Fruit fly (Drosophila melanogaster) S2 (cell line): ENCODE results near the gene Pex5.

ENCODE experiments used
- CG8478 ChIP-seq: fragments of >200 bp; optimal IDR thresholded peaks from 2 replicates; lab custom pipeline; 2018
- CTCF ChIP-seq, 2 experiments: fragments of >200 bp; optimal IDR thresholded peaks; 2 replicates each; lab custom pipeline; 2018

Gene Pex5

DNA sequence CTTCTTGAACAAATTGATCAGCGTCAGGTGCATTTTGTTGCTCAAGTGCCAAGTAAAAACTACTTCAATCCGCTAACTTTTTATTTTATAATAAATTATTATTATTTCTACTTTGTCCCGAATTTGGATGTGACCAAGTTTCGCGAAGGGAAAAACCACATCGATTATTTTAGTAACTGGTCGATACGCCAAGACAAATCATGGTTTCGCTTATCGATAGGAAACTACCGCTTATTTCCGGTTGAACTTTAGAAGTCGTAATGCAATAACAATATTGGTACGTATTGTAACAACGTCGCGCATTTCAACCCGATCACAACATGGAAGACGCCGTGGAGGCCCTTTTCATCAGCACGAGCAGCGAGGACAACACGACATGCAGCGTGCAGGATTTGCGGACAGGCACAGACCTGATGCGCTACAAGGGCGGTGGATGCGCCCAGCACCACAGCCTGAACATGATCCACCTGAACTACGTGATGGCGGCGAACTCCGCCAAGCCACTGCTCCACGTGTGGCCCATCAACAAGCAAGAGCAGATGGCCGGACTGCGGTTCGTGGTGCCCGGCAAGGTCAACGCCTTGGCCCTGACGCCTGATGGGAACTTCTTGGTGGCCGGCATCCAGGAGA, 8.4 kb upstream of the Pex5 start, which contains the start of the genes CG14817 and CG14805:
Gene CG14817 (minus strand): TSS at position 164 of the 630 bp plus-strand sequence.
Gene CG14805 (plus strand): TSS at position 211 of the 630 bp plus-strand sequence.
- TF ChIP-seq CTCF (optimal IDR thresholded peaks at IDR 0.05; lab: Kevin White, UChicago) (no peak), CG8478 (no peak)

DNA sequence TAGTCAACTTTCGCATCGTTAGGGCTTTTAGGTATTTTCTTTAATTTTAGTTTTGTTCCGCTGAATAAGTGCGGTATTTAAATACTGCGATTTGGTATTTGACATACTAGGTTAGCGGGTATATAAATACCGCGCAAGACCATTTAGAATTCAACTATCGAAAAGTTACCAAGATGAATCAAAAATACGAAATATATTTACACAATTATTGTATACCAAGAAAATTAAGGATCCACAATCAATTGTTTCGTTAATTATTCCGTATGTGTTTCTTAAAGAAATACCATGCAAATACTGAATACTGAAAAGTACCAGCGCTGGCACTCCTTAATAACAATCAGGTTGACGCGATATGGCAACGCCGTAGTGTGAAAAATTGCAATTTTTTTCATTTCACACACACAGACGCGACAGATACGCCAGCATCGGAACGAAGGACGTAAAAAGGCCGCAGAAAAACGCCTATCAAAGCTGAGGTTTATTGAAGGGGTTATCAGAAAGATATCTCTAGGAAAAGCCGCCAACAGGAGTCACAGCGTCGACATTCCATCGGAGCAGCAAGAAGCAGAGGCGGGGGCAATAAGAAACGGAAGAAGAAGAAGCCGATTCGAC, 4.8 kb upstream of the Pex5 start, which contains the start of the genes Pgam5 and Vps26:
Gene Pgam5 (minus strand): TSS at position 51 of the 612 bp plus-strand sequence.
Gene Vps26 (plus strand): TSS at position 339 of the 612 bp plus-strand sequence.
- TF ChIP-seq CG8478: no peak
- no peak for TF ChIP-seq CTCF (optimal IDR thresholded peaks at IDR 0.05; lab: Kevin White, UChicago)

DNA sequence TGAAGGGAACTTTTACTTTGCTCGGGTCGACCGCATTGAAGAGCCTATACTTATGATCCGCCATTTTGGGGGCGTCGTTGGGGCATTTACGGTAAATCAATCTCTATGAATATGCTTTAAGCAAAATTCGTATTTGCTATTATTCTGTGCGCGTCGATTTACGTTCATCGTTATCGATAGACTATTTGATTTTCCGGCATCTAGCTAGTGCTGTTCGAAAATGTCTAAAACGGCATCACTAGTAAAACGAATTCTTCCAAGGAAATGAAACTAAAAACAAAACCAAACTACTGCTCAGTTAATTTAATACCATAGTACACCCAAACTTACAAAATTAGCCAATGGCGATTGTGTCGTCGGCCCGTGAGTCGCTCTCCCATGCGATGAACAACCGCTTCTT, 3.2 kb downstream of the Pex5 start, which contains the start of the genes Gcna and MED18:
Gene Gcna (minus strand): TSS at position 163 of the 400 bp plus-strand sequence.
Gene MED18 (plus strand): TSS at position 237 of the 400 bp plus-strand sequence.
- no peak for TF ChIP-seq CTCF (optimal IDR thresholded peaks at IDR 0.05; lab: Kevin White, UChicago)
- no peak for TF ChIP-seq CG8478

DNA sequence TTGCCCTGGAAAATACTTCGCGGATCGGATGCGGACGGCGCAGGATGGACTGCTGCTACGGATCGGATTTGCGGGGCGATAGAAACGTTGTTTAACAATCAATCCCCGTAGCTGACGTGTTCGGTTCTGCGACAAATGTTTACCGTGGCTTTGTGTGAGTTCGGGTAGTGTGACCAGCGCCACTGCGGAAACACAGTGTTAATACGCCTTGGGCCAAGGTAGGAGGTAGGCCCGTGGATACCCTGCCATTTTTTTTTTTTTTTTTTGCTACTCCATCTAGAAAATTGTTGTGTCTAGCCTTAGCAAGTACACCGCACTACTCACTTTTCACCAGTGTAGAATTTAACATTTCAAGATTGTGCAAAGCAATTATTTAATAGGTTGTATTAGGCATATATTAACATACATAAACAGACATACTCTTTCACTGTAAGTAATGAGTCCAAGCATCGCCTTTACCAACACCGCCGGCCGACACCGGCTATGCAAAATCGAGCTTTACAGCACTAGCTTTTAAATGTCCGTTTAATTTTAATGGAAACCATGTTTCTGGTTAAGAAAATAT, 7.2 kb downstream of the Pex5 start, which contains the start of gene deltaCOP:
Gene deltaCOP (minus strand): TSS at position 171 of the 565 bp plus-strand sequence.
- TF ChIP-seq CTCF (optimal IDR thresholded peaks at IDR 0.05; lab: Kevin White, UChicago): no peak
- TF ChIP-seq CG8478: no peak

DNA sequence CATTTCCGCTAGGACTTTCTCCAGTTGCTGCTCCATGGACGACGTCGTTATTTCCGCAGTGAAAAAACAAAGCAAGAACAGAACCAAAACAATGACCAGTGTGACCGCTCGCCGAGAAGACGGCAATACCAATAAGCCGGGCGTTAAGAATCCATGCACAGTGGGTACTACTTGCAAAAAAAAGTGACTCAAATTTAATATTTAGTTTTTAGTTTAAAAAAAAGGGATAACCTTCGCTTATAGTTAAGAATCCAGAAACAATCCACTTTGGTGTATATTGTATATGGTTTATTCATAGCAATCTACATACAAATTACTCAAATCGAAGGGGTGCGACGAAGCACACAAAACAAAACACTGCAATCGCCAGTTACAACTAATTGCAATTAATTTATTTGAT, 10.0 kb downstream of the Pex5 start, which contains the start of gene Lamtor5:
Gene Lamtor5 (minus strand): TSS at position 105 of the 400 bp plus-strand sequence.
- no peak for TF ChIP-seq CTCF (optimal IDR thresholded peaks at IDR 0.05; lab: Kevin White, UChicago)
- no peak for TF ChIP-seq CG8478

DNA sequence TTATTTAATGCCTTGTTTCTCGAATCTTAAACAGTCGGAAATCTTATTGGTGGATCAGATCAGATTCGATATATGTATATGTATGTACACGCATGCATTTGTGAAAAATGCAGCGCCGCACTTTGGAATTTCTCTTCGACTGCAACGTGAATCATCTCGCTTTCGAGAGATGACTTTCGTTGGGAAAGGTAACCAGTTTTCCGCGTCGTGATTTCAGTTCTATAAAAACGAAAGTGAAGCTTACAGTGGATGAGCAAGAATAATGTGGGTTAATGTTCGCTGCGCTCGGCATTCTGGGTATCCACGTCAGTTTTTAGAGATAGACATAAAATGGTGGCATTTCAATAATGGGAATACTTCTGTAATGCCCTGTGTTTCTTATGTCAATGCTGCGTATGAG, 12.3 kb downstream of the Pex5 start:
- TF ChIP-seq CG8478 (no peak), CTCF (optimal IDR thresholded peaks at IDR 0.05; lab: Kevin White, UChicago) (no peak)

DNA sequence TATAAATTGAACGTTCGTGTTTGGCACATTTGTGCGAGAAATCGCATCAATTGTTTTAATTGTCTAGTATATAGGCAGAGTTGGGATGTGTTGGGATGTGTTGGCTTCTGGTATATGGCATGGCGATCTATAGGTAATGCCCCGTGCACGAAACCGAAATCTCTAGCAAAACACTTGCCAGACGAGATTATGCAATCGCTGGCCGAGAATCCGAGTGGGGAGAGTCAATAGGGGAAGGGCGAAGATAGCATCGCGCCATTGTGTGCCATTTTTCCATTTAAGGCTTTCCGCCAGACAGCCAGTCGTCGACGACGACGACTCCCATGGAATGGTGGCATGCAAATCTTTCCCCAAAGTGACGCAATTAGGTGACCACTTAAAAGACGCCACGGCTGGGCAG, 14.0 kb downstream of the Pex5 start:
- TF ChIP-seq CG8478 (no peak), CTCF (optimal IDR thresholded peaks at IDR 0.05; lab: Kevin White, UChicago) (no peak)

DNA sequence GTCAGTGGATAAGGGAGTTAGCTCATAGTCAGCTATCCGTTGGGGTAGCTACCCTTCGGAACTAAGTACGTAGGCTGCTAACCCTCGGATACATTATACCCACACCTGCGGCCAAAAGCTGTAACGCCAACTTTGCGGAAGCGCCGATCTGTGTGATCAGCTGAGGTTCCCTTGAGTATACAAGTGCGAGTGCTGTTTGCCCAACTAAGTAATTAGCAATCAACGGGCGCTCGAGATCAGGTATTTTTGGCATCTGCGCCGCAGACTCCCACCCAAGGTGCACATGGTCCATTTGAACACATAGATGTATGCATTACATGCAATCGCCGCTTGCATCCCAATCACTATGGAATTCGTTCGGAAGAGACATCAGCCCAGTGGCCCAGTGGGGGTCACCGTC, 14.8 kb downstream of the Pex5 start:
- no peak for TF ChIP-seq CG8478
- no peak for TF ChIP-seq CTCF (optimal IDR thresholded peaks at IDR 0.05; lab: Kevin White, UChicago)

DNA sequence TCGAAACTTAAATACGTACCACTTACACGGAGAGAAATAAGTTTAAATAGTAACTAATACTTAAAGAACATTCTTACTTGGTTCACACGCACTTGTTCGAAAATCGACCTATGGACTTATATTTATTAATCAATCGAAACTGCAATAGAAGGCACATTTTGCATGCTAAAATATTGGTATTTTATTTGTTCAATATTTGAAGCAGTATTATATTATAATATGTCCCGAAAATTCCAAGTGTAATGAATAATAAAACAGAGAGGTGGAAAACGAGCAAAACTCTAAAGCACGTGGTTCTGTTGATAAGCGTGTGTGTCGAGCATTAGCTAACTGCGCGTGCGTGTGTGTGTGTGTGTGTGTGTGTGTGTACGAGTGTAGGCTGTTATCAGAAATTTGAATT, 18.9 kb downstream of the Pex5 start:
- no peak for TF ChIP-seq CTCF (optimal IDR thresholded peaks at IDR 0.05; lab: Kevin White, UChicago)

DNA sequence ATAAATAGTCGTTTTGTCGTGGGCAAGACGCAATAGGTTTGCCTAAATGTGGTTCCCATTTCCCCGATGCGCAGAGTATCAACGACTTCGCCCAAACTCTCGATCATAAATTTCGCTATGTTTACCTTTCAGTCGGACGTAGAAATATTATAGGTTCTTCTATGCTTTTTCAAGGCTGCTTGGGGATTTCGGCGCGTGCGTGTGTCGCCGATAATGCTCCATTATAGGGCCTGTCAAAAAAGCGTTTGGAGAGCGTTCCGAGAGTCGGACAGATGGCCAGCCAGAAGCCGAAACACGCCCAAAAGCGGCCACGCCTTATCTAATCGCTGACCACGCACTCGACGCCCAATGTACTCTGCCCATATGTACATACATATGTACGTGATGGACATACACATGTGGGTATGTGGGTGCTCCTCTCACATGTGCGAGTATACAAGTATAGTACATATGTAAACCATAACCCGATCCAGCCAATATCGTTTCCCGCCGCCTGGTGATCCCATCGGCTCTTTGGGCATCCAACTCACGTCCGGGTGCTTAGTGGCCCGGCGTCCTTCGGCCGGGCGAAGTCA, 20.1 kb downstream of the Pex5 start:
- TF ChIP-seq CG8478 (no peak), CTCF (optimal IDR thresholded peaks at IDR 0.05; lab: Kevin White, UChicago) (no peak)

DNA sequence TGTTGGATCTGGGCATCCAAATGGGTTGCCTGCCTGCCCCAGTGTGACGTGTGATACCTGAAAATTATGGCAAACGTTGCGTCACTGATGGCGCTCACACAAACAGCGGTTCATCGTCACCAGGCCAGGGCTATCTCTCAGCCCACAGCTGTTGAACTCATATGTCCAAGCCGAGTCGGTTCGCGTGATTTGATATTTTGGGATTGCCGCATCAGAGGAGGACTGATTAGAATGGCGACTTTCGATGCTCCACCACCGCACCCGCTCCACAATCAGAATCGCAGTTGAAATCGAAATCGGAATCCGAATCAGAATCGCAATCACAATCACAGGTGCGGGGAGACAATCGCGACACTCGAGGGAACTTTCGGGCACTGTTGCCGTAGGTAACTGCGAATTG, 21.1 kb downstream of the Pex5 start:
- TF ChIP-seq CG8478 (no peak), CTCF (optimal IDR thresholded peaks at IDR 0.05; lab: Kevin White, UChicago) (no peak)

DNA sequence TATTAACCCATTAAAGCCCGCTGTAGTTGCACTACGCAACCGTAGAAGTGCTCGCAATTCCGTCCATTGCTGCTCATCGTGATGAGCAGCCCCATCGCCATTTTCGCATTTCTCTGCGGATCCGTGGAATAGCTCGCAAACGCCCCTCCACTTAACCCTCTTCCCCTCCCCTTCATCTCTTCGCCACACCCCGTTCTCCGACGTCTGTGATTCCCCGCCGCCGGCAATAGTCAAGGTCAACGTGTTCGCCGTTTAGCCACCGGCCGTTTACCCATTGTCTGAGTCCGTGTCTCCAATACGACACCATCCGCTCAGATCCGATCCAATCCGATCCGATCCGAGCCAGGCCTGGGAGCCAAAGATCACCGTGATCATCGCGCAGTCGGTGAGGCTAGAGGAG, 22.5 kb downstream of the Pex5 start:
- no peak for TF ChIP-seq CTCF (optimal IDR thresholded peaks at IDR 0.05; lab: Kevin White, UChicago)
- no peak for TF ChIP-seq CG8478

DNA sequence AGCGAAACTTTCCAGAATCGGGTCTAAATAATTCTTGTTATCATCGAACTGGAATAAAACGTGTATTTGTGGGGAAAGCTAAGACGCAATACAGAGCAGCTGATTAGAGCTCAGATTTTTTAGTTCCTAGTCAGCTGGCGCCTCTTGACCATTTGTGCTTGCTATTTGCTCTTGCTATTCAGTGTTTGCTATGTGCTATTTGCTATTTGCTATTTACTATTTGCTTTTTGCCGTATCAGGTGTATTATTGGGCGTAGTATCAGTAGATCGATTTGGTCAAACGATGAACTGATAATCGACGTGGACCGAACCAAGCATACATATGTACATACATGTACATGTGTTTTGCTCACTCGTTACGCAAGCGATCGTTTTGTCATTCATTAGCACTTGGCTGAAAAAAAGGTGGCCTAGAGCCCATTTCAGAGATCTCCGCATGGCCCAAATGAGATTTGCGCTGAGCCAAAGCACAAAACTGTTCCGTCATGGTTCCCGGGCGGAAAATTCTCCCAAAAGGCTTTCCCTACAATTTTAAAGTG, 23.4 kb downstream of the Pex5 start:
- no peak for TF ChIP-seq CG8478

DNA sequence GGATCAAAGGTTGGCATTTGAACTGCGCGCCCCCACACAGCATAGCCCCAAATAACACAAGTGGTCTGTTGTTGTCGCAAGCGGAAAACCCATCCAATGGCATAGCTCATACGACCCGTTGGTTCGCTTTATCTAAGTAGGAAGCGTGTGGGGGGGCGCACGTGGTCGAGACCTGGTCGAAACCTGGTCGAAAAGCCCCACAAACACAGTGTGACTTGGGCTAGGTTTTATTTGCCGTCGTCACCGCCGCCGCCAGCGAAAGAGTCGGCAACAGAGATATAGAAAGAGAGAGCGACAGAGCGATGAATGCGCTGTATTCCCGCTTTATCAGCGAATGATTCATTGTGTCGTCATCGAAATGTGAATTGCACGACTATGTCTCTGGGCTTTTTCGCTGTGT, 26.0 kb downstream of the Pex5 start:
- TF ChIP-seq CTCF (optimal IDR thresholded peaks at IDR 0.05; lab: Kevin White, UChicago): no peak
- TF ChIP-seq CG8478: no peak

DNA sequence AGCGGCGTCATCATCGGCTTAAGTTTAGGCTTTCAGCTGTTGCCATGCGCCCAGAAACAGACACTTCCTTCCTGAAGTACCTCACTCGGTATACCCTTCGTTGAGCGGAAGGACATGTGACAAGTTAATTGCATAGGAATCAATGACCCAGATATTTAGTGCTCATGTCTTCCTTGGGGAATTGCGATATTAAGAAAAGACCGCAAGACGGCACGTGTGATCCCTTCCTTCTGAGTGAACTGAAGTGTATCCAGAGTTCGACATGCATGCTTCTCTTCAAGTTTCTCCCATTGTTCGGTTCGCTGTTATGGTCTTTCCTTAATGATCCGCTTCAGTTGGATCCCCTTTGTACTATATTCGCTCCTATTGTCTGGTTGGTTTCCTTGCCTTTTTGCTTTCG, 28.3 kb downstream of the Pex5 start:
- TF ChIP-seq CTCF (optimal IDR thresholded peaks at IDR 0.05; lab: Kevin White, UChicago) (no peak), CG8478 (no peak)
